Fruit fly (Drosophila melanogaster) whole organism, adult: ENCODE results near the gene RpS15Aa.

Experiments used
- CG11617 ChIP-seq: fragments of 200-800 bp; sonication (Bioruptor generic); optimal IDR thresholded peaks from 2 replicates; lab custom pipeline; 2017; ENCODE audit warnings: mild to moderate bottlenecking, missing biosample characterization, missing genetic modification reagents, missing genetic modification characterization
- CG12768 ChIP-seq: fragments of 200-800 bp; sonication (Bioruptor generic); optimal IDR thresholded peaks from 2 replicates; lab custom pipeline; 2017; ENCODE audit warnings: missing biosample characterization, missing genetic modification characterization, mild to moderate bottlenecking, moderate library complexity, missing genetic modification reagents
- CG14711 ChIP-seq: fragments of 200-800 bp; sonication (Bioruptor generic); optimal IDR thresholded peaks from 2 replicates; lab custom pipeline; 2018; ENCODE audit warnings: missing biosample characterization, mild to moderate bottlenecking, missing genetic modification characterization, moderate library complexity
- CG1620 ChIP-seq: fragments of 200-800 bp; sonication (Bioruptor generic); optimal IDR thresholded peaks from 2 replicates; lab custom pipeline; 2016; ENCODE audit warnings: missing biosample characterization, missing genetic modification characterization
- CG33017 ChIP-seq: fragments of 200-800 bp; sonication (Bioruptor generic); optimal IDR thresholded peaks from 2 replicates; lab custom pipeline; 2018; ENCODE audit warnings: missing biosample characterization, mild to moderate bottlenecking, missing genetic modification characterization, moderate library complexity
- CG5204 ChIP-seq: fragments of 200-800 bp; sonication (Bioruptor generic); optimal IDR thresholded peaks from 2 replicates; lab custom pipeline; 2016; ENCODE audit warnings: missing biosample characterization, missing genetic modification characterization
- CG7045 ChIP-seq: fragments of 200-800 bp; sonication (Bioruptor generic); optimal IDR thresholded peaks from 2 replicates; lab custom pipeline; 2017; ENCODE audit warnings: missing biosample characterization, mild to moderate bottlenecking, missing genetic modification characterization
- CG7101 ChIP-seq: fragments of 200-800 bp; sonication (Bioruptor generic); optimal IDR thresholded peaks from 2 replicates; lab custom pipeline; 2018; ENCODE audit warnings: missing biosample characterization, mild to moderate bottlenecking, missing genetic modification characterization, moderate library complexity
- Clk ChIP-seq: fragments of 200-800 bp; sonication (Bioruptor generic); optimal IDR thresholded peaks from 2 replicates; lab custom pipeline; 2017; ENCODE audit warnings: missing biosample characterization, missing genetic modification characterization
- Crg-1 ChIP-seq: fragments of 200-800 bp; sonication (Bioruptor generic); optimal IDR thresholded peaks from 2 replicates; lab custom pipeline; 2016; ENCODE audit warnings: missing biosample characterization, missing genetic modification characterization
- Hr96 ChIP-seq: fragments of 200-800 bp; sonication (Bioruptor generic); optimal IDR thresholded peaks from 2 replicates; lab custom pipeline; 2016; ENCODE audit warnings: missing biosample characterization, missing genetic modification characterization
- Mnt ChIP-seq: fragments of 200-800 bp; sonication (Bioruptor generic); optimal IDR thresholded peaks from 2 replicates; lab custom pipeline; 2016; ENCODE audit warnings: missing biosample characterization, mild to moderate bottlenecking, missing genetic modification characterization
- bab1 ChIP-seq: fragments of 200-800 bp; sonication (Bioruptor generic); optimal IDR thresholded peaks from 3 replicates; lab custom pipeline; 2019; ENCODE audit warnings: missing biosample characterization, mild to moderate bottlenecking, missing genetic modification characterization, moderate library complexity
- cic ChIP-seq: fragments of 200-800 bp; sonication (Bioruptor generic); optimal IDR thresholded peaks from 2 replicates; lab custom pipeline; 2017; ENCODE audit warnings: missing biosample characterization, mild to moderate bottlenecking, missing genetic modification characterization, moderate library complexity
- cnc ChIP-seq, 2 experiments: fragments of >200 bp; optimal IDR thresholded peaks; 2 replicates each; lab custom pipeline; 2017
- kay ChIP-seq: fragments of 200-800 bp; sonication (Bioruptor generic); peaks from one replicate; lab custom pipeline; 2016; ENCODE audit warnings: missing biosample characterization, missing genetic modification characterization, borderline replicate concordance
- ovo ChIP-seq: fragments of 200-800 bp; sonication (Bioruptor generic); optimal IDR thresholded peaks from 2 replicates; lab custom pipeline; 2016; ENCODE audit warnings: missing biosample characterization, missing genetic modification characterization
- pad ChIP-seq: fragments of 200-800 bp; sonication (Bioruptor generic); optimal IDR thresholded peaks from 3 replicates; lab custom pipeline; 2017; ENCODE audit warnings: missing biosample characterization, missing genetic modification characterization, mild to moderate bottlenecking, moderate library complexity, missing genetic modification reagents
- tj ChIP-seq: fragments of 200-800 bp; sonication (Bioruptor generic); optimal IDR thresholded peaks from 3 replicates; lab custom pipeline; 2017; ENCODE audit warnings: missing biosample characterization, mild to moderate bottlenecking, missing genetic modification characterization, moderate library complexity
- toe ChIP-seq: fragments of 200-800 bp; sonication (Bioruptor generic); optimal IDR thresholded peaks from 2 replicates; lab custom pipeline; 2016; ENCODE audit warnings: missing biosample characterization, missing genetic modification characterization

Gene RpS15Aa

DNA sequence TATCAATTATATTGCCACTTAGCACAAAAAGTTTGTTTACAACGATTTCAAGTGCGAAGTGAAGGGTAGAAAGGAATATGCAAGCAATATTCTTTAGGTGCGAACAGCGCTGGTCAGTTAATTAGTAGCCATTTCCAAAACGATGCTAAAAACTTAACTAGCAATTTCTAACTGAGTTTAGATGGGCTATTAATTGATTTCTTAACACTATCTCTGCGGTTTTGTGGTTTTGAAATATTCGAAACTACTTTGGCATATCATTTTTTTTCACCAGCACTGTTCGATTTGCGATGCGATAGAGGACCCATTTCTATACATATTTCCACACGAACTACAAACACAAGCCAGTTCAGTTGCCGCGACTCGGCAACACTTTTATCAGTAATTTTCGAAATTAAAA is 39.0 kb upstream of the RpS15Aa start:
- TF ChIP-seq Clk (GFP tag; lab: Kevin White, UChicago): peak; percentile 28
- TF ChIP-seq CG33017 (tag; lab: Kevin White, UChicago): peak; percentile 85
- peak; percentile 4 for TF ChIP-seq CG1620 (GFP tag; lab: Kevin White, UChicago)
- peak; percentile 13 for TF ChIP-seq toe (GFP tag; lab: Kevin White, UChicago)
- TF ChIP-seq kay: peak; percentile 65
- peak; percentile 62 for TF ChIP-seq pad (GFP tag; lab: Kevin White, UChicago)
- TF ChIP-seq CG12768 (GFP tag; lab: Kevin White, UChicago): peak; percentile 75
- peak; percentile 79 for TF ChIP-seq CG14711
- peak; percentile 72 for TF ChIP-seq Mnt (GFP tag; lab: Kevin White, UChicago)
- peak; percentile 82 for TF ChIP-seq tj (GFP tag; lab: Kevin White, UChicago)
- no peak for TF ChIP-seq Hr96 (GFP tag; lab: Kevin White, UChicago)
- TF ChIP-seq CG5204: no peak
- TF ChIP-seq CG7101 (tag; lab: Kevin White, UChicago): peak; percentile 92
- peak; percentile 89 for TF ChIP-seq CG11617 (GFP tag; lab: Kevin White, UChicago)
- peak; percentile 63 for TF ChIP-seq bab1
- peak; percentile 49 for TF ChIP-seq cic (GFP tag; lab: Kevin White, UChicago)
- no peak for TF ChIP-seq cnc (optimal IDR thresholded peaks at IDR 0.05; lab: Kevin White, UChicago)
- peak; percentile 33 for TF ChIP-seq ovo
- peak; percentile 33 for TF ChIP-seq Crg-1 (GFP tag; lab: Kevin White, UChicago)
- TF ChIP-seq CG7045 (GFP tag; lab: Kevin White, UChicago): peak; percentile 44

DNA sequence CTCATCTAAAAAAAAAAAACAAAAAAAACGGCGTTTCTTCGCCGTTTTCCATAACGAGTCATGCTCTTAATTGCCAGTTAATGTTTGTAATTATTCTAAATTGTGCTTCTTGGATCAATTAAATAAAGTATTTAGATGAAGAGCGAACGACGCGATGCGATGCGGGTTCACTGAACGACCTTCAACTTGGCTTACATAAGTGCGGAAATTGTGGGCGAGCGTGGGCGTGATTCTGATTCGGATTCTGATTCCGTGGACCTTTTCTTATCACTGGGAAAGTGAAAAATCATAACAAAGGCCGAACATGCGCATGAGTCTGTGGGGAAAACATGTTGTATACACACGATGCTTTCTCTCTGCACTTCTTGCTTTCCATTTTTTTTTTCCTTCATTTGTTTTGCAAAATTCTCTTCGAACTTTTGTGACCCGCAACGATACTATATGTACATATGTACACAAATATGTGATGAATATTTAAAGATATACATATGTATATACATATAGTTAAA is 38.0 kb upstream of the RpS15Aa start:
- TF ChIP-seq CG33017 (tag; lab: Kevin White, UChicago) (no peak), kay (no peak), pad (GFP tag; lab: Kevin White, UChicago) (no peak), CG11617 (GFP tag; lab: Kevin White, UChicago) (no peak), ovo (no peak), CG5204 (no peak), Clk (GFP tag; lab: Kevin White, UChicago) (no peak), Hr96 (GFP tag; lab: Kevin White, UChicago) (no peak), toe (GFP tag; lab: Kevin White, UChicago) (no peak), cic (GFP tag; lab: Kevin White, UChicago) (no peak), CG1620 (GFP tag; lab: Kevin White, UChicago) (no peak), tj (GFP tag; lab: Kevin White, UChicago) (no peak)

DNA sequence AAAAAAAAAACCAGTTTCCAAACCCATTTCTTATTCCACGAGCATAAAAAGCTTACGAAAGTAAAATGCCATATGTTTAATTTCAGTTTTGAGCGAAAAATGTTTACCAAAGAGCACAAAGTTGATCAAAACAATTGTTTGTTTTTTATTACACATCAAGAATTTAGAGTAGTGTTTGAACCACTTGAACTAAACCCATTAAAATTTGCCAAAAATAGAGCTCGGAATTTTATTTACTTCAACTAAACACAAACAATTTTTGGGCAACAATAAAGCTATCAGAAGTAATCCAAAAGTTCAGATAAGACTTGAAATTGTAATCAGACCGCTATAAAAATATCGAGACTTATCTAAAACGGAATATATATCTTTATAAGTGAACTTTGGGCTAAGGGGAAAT is 37.5 kb upstream of the RpS15Aa start:
- TF ChIP-seq CG11617 (GFP tag; lab: Kevin White, UChicago) (no peak), CG7045 (GFP tag; lab: Kevin White, UChicago) (no peak), CG12768 (GFP tag; lab: Kevin White, UChicago) (no peak), Crg-1 (GFP tag; lab: Kevin White, UChicago) (no peak), cic (GFP tag; lab: Kevin White, UChicago) (no peak), Clk (GFP tag; lab: Kevin White, UChicago) (no peak), Mnt (GFP tag; lab: Kevin White, UChicago) (no peak), kay (peak; percentile 65)

DNA sequence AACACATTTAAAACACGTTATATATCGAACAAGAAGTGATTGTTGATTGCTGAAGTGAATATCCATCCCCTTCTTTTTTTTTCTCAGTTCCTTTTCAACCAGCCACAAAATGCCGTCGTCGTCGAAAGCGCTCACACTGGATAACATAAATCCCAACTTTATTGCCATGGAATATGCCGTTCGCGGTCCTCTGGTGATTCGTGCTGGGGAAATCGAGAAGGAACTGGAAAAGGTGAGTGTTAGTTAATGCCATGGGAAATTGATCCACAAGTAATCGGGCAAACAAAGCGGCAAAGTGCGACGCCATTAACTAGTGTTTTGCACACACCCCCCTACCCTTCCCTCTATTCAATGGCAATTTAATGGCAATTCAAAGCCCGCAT is 36.6 kb upstream of the RpS15Aa start:
- TF ChIP-seq CG33017 (tag; lab: Kevin White, UChicago) (no peak), ovo (no peak), Hr96 (GFP tag; lab: Kevin White, UChicago) (no peak), CG5204 (no peak), tj (GFP tag; lab: Kevin White, UChicago) (no peak), pad (GFP tag; lab: Kevin White, UChicago) (peak; percentile 94), CG11617 (GFP tag; lab: Kevin White, UChicago) (no peak), cic (GFP tag; lab: Kevin White, UChicago) (no peak), CG12768 (GFP tag; lab: Kevin White, UChicago) (peak; percentile 29)

DNA sequence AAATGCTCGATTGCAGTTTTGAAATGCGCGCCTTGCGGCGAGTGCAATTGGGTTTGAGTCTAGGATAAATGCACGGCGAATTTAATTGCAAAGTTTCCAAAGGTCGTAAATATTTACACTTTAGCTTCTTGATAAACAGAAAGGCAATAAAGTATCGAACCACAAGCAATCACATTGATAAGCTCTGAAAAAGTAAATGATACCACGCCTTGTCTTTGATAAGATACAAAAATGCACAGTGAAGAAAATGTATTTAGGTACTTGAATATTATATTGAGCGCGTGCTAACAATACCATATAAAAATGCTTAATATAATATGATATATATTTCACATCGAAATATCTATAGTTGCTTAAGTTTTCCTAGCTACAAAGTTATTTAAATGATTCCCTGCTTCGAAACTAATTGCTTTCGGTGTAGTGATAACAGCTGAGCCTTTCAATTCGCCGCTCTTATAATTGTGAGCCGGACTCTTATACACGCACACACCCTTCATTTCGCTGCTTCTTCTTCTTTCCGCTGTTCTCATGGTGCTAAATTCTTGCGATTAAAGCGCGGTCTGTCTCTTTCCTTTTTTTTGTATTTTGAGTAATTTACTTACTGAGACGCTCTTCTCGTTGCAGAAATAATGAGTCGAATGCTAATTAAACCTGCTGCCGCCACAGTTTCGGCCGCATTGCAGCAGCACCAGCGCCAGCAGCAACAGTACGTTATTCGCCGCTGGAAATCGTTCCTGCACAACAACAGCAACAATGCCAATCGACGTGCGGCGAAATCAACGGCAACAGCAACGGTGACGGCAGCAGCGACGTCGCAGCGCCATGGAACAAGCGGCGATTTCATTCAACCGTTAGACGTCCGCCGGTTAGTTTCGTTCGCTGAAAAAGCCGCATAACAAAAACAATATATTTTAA is 36.0 kb upstream of the RpS15Aa start:
- TF ChIP-seq bab1 (peak; percentile 53), tj (GFP tag; lab: Kevin White, UChicago) (peak; percentile 75), CG7045 (GFP tag; lab: Kevin White, UChicago) (peak; percentile 74), Hr96 (GFP tag; lab: Kevin White, UChicago) (no peak), Crg-1 (GFP tag; lab: Kevin White, UChicago) (peak; percentile 80), kay (peak; percentile 46), toe (GFP tag; lab: Kevin White, UChicago) (peak; percentile 36), CG33017 (tag; lab: Kevin White, UChicago) (peak; percentile 80), Clk (GFP tag; lab: Kevin White, UChicago) (no peak), CG14711 (peak; percentile 87), Mnt (GFP tag; lab: Kevin White, UChicago) (peak; percentile 79), CG5204 (peak; percentile 53), CG12768 (GFP tag; lab: Kevin White, UChicago) (peak; percentile 77), CG7101 (tag; lab: Kevin White, UChicago) (peak; percentile 95), CG11617 (GFP tag; lab: Kevin White, UChicago) (peak; percentile 83), ovo (peak; percentile 89), cic (GFP tag; lab: Kevin White, UChicago) (peak; percentile 12), cnc (optimal IDR thresholded peaks at IDR 0.05; lab: Kevin White, UChicago) (no peak), pad (GFP tag; lab: Kevin White, UChicago) (no peak), CG1620 (GFP tag; lab: Kevin White, UChicago) (peak; percentile 42)
